Worm (Caenorhabditis elegans) whole organism, L4 larva: ENCODE measurements around the gene T27E4.1.
A peak's percentile ranks its signal among the peaks of the same experiment; 100 is the strongest.

Experiments
- F37D6.2 ChIP-seq: sonication (generic microtip); optimal IDR thresholded peaks from 2 replicates; lab custom pipeline; 2016; ENCODE audit warnings: mild to moderate bottlenecking, missing genetic modification characterization, missing compliant biosample characterization
- F49E8.2 ChIP-seq: sonication (generic microtip); optimal IDR thresholded peaks from 2 replicates; lab custom pipeline; 2016; ENCODE audit warnings: missing compliant biosample characterization, mild to moderate bottlenecking, missing genetic modification characterization, borderline replicate concordance
- R02D3.7 ChIP-seq: fragments of 150-350 bp; sonication (generic microtip); optimal IDR thresholded peaks from 3 replicates; lab custom pipeline; 2014; ENCODE audit warnings: missing biosample characterization, missing genetic modification characterization
- Y48G9A.11 ChIP-seq: fragments of 200-800 bp; sonication (Bioruptor generic); IDR thresholded peaks from 2 replicates; pipeline ENCODE4 v1.3.6; 2022; ENCODE audit warnings: missing genetic modification reagents, missing genetic modification characterization, missing compliant biosample characterization
- ZK546.5 ChIP-seq, 2 experiments: sonication (generic microtip); optimal IDR thresholded peaks; 2 replicates each; lab custom pipeline; 2017; ENCODE audit warnings: missing biosample characterization in 2 of 2, missing genetic modification characterization in 2 of 2
- aha-1 ChIP-seq: fragments of 150-350 bp; peaks from one replicate; lab custom pipeline; 2014; ENCODE audit warnings: missing biosample characterization, missing genetic modification characterization
- arid-1 ChIP-seq: fragments of 200-800 bp; sonication (Bioruptor generic); conservative IDR thresholded peaks from 2 replicates; pipeline ENCODE4 v1.3.6; 2022; ENCODE audit warnings: missing genetic modification reagents, missing genetic modification characterization, missing compliant biosample characterization
- ceh-20 ChIP-seq: fragments of 200-800 bp; sonication (Bioruptor generic); IDR thresholded peaks from 2 replicates; pipeline ENCODE4 v1.3.6; 2022; ENCODE audit warnings: missing genetic modification reagents, missing genetic modification characterization, missing compliant biosample characterization
- ceh-28 ChIP-seq: fragments of 150-350 bp; optimal IDR thresholded peaks from 2 replicates; lab custom pipeline; 2014; ENCODE audit warnings: missing biosample characterization, missing genetic modification reagents, missing genetic modification characterization
- ces-1 ChIP-seq: fragments of 150-350 bp; sonication (generic microtip); optimal IDR thresholded peaks from 4 replicates; lab custom pipeline; 2014; ENCODE audit warnings: missing biosample characterization, missing genetic modification reagents, missing genetic modification characterization
- cey-2 ChIP-seq: sonication (generic microtip); optimal IDR thresholded peaks from 3 replicates; lab custom pipeline; 2017; ENCODE audit warnings: missing genetic modification characterization, mild to moderate bottlenecking, missing compliant biosample characterization, antibody characterized with exemption, borderline replicate concordance; ENCODE audit not compliant: insufficient read depth
- ctbp-1 ChIP-seq: fragments of 200-800 bp; sonication (Bioruptor generic); IDR thresholded peaks from 2 replicates; pipeline ENCODE4 v1.3.6; 2022; ENCODE audit warnings: missing genetic modification reagents, missing genetic modification characterization, missing compliant biosample characterization
- daf-12 ChIP-seq: fragments of 150-350 bp; optimal IDR thresholded peaks from 2 replicates; lab custom pipeline; 2014; ENCODE audit warnings: missing biosample characterization, missing genetic modification reagents, missing genetic modification characterization
- daf-16 ChIP-seq, 3 experiments: sonication (generic microtip); optimal IDR thresholded peaks; 2 replicates each; lab custom pipeline; 2016 to 2017; ENCODE audit warnings: missing genetic modification characterization in 3 of 3, missing genetic modification reagents in 3 of 3, mild to moderate bottlenecking in 2 of 3, missing compliant biosample characterization in 2 of 3, missing biosample characterization in 1 of 3, moderate library complexity in 1 of 3
- daf-8 ChIP-seq: fragments of 200-800 bp; sonication (Bioruptor generic); IDR thresholded peaks from 2 replicates; pipeline ENCODE4 v1.3.6; 2022; ENCODE audit warnings: missing genetic modification characterization, missing compliant biosample characterization
- dmd-6 ChIP-seq: fragments of 200-800 bp; sonication (Bioruptor generic); IDR thresholded peaks from 2 replicates; pipeline ENCODE4 v1.3.6; 2022; ENCODE audit warnings: missing genetic modification reagents, missing genetic modification characterization, missing compliant biosample characterization
- egl-27 ChIP-seq: sonication (generic microtip); optimal IDR thresholded peaks from 3 replicates; lab custom pipeline; 2017; ENCODE audit warnings: missing biosample characterization, missing genetic modification reagents, missing genetic modification characterization
- egl-43 ChIP-seq: fragments of 200-800 bp; sonication (Bioruptor generic); IDR thresholded peaks from 2 replicates; pipeline ENCODE4 v1.3.6; 2022; ENCODE audit warnings: missing genetic modification reagents, missing genetic modification characterization, missing compliant biosample characterization
- fkh-10 ChIP-seq: fragments of 150-350 bp; optimal IDR thresholded peaks from 2 replicates; lab custom pipeline; 2014; ENCODE audit warnings: missing biosample characterization, missing genetic modification reagents, missing genetic modification characterization
- hlh-11 ChIP-seq: fragments of 200-800 bp; sonication (Bioruptor generic); optimal IDR thresholded peaks from 2 replicates; lab custom pipeline; 2018; ENCODE audit warnings: mild to moderate bottlenecking, missing genetic modification characterization, missing compliant biosample characterization
- hlh-30 ChIP-seq: sonication (generic microtip); optimal IDR thresholded peaks from 2 replicates; lab custom pipeline; 2017; ENCODE audit warnings: antibody characterized with exemption, mild to moderate bottlenecking, missing genetic modification characterization, missing compliant biosample characterization; ENCODE audit not compliant: insufficient read depth
- hmg-1.1 ChIP-seq: fragments of 200-800 bp; sonication (Bioruptor generic); IDR thresholded peaks from 2 replicates; pipeline ENCODE4 v1.3.6; 2022; ENCODE audit warnings: missing genetic modification reagents, missing genetic modification characterization, missing compliant biosample characterization
- lin-1 ChIP-seq: fragments of 200-800 bp; sonication (Bioruptor generic); IDR thresholded peaks from 2 replicates; pipeline ENCODE4 v1.3.6; 2022; ENCODE audit warnings: missing genetic modification reagents, missing genetic modification characterization, missing compliant biosample characterization
- lin-15B ChIP-seq: fragments of 150-350 bp; sonication (generic microtip); optimal IDR thresholded peaks from 3 replicates; lab custom pipeline; 2014; ENCODE audit warnings: missing biosample characterization, missing genetic modification characterization
- lin-38 ChIP-seq: fragments of 200-800 bp; sonication (Bioruptor generic); IDR thresholded peaks from 2 replicates; pipeline ENCODE4 v1.3.6; 2022; ENCODE audit warnings: missing genetic modification reagents, missing genetic modification characterization, missing compliant biosample characterization
- lin-39 ChIP-seq: fragments of 150-350 bp; optimal IDR thresholded peaks from 2 replicates; lab custom pipeline; 2014; ENCODE audit warnings: missing biosample characterization, missing genetic modification reagents, missing genetic modification characterization
- lir-3 ChIP-seq: sonication (generic microtip); optimal IDR thresholded peaks from 2 replicates; lab custom pipeline; 2016; ENCODE audit warnings: mild to moderate bottlenecking, missing genetic modification characterization, missing compliant biosample characterization
- madf-5 ChIP-seq, 2 experiments: fragments of 200-800 bp; sonication (Bioruptor generic); IDR thresholded peaks; 2 replicates each; pipeline ENCODE4 v1.3.6; 2022; ENCODE audit warnings: missing compliant biosample characterization in 2 of 2, missing genetic modification characterization in 2 of 2
- mdl-1 ChIP-seq, 2 experiments: fragments of 150-350 bp in 1 of 2; sonication (generic microtip) in 1 of 2; optimal IDR thresholded peaks; 2 replicates each; lab custom pipeline; 2014 to 2017; ENCODE audit warnings: missing biosample characterization in 2 of 2, missing genetic modification characterization in 2 of 2
- mdt-29 ChIP-seq: fragments of 200-800 bp; sonication (Bioruptor generic); IDR thresholded peaks from 2 replicates; pipeline ENCODE4 v1.3.6; 2022; ENCODE audit warnings: missing genetic modification reagents, missing genetic modification characterization, missing compliant biosample characterization
- mes-2 ChIP-seq: sonication (generic microtip); optimal IDR thresholded peaks from 2 replicates; lab custom pipeline; 2016; ENCODE audit warnings: missing genotype, mild to moderate bottlenecking, missing genetic modification characterization, missing compliant biosample characterization; ENCODE audit not compliant: poor library complexity, severe bottlenecking
- mxl-2 ChIP-seq: fragments of 200-800 bp; sonication (Bioruptor generic); conservative IDR thresholded peaks from 2 replicates; pipeline ENCODE4 v1.3.6; 2022; ENCODE audit warnings: missing genetic modification reagents, missing genetic modification characterization, missing compliant biosample characterization
- mxl-3 ChIP-seq: fragments of 200-800 bp; sonication (Bioruptor generic); optimal IDR thresholded peaks from 2 replicates; lab custom pipeline; 2018; ENCODE audit warnings: mild to moderate bottlenecking, missing genetic modification characterization, missing compliant biosample characterization
- nhr-10 ChIP-seq: fragments of 150-350 bp; optimal IDR thresholded peaks from 2 replicates; lab custom pipeline; 2014; ENCODE audit warnings: missing biosample characterization, missing genetic modification characterization
- nhr-11 ChIP-seq: fragments of 150-350 bp; optimal IDR thresholded peaks from 2 replicates; lab custom pipeline; 2014; ENCODE audit warnings: missing biosample characterization, missing genetic modification characterization
- nhr-42 ChIP-seq: fragments of 200-800 bp; sonication (Bioruptor generic); IDR thresholded peaks from 2 replicates; pipeline ENCODE4 v1.3.6; 2022; ENCODE audit warnings: missing genetic modification characterization, missing compliant biosample characterization
- nhr-48 ChIP-seq: sonication (generic microtip); optimal IDR thresholded peaks from 2 replicates; lab custom pipeline; 2016; ENCODE audit warnings: mild to moderate bottlenecking, missing genetic modification characterization, missing compliant biosample characterization
- nhr-77 ChIP-seq: fragments of 150-350 bp; optimal IDR thresholded peaks from 2 replicates; lab custom pipeline; 2014; ENCODE audit warnings: missing biosample characterization, missing genetic modification characterization
- pha-4 ChIP-seq, 2 experiments: fragments of 150-350 bp in 1 of 2; fragments of 200-800 bp in 1 of 2; sonication (Bioruptor generic) in 1 of 2; IDR thresholded peaks in 1 of 2; optimal IDR thresholded peaks in 1 of 2; 2 replicates each; pipeline versions ENCODE4 v1.3.6 to Lab custom; 2014 to 2022; ENCODE audit warnings: missing genetic modification characterization in 2 of 2, missing genetic modification reagents in 2 of 2, missing biosample characterization in 1 of 2, missing compliant biosample characterization in 1 of 2
- pqm-1 ChIP-seq: sonication (generic microtip); optimal IDR thresholded peaks from 2 replicates; lab custom pipeline; 2017; ENCODE audit warnings: missing biosample characterization, missing genetic modification characterization
- saeg-2 ChIP-seq: fragments of 200-800 bp; sonication (Bioruptor generic); IDR thresholded peaks from 2 replicates; pipeline ENCODE4 v1.3.6; 2022; ENCODE audit warnings: missing genetic modification reagents, missing genetic modification characterization, missing compliant biosample characterization
- skn-1 ChIP-seq: fragments of 150-350 bp; optimal IDR thresholded peaks from 2 replicates; lab custom pipeline; 2014; ENCODE audit warnings: missing biosample characterization, missing genetic modification characterization
- snpc-1.2 ChIP-seq: fragments of 200-800 bp; sonication (Bioruptor generic); IDR thresholded peaks from 2 replicates; pipeline ENCODE4 v1.3.6; 2022; ENCODE audit warnings: missing genetic modification reagents, missing genetic modification characterization, missing compliant biosample characterization
- snpc-4 ChIP-seq: fragments of 150-350 bp; optimal IDR thresholded peaks from 2 replicates; lab custom pipeline; 2014; ENCODE audit warnings: missing biosample characterization, missing genetic modification characterization
- spr-1 ChIP-seq: sonication (generic microtip); optimal IDR thresholded peaks from 2 replicates; lab custom pipeline; 2016; ENCODE audit warnings: mild to moderate bottlenecking, missing genetic modification characterization, missing compliant biosample characterization
- unc-39 ChIP-seq: sonication (generic microtip); optimal IDR thresholded peaks from 2 replicates; lab custom pipeline; 2017; ENCODE audit warnings: missing biosample characterization, missing genetic modification characterization
- unc-62 ChIP-seq, 3 experiments: fragments of 150-350 bp in 1 of 3; sonication (generic microtip); optimal IDR thresholded peaks in 2 of 3; peaks in 1 of 3; 1 replicate in 1 of 3; 2 replicates in 2 of 3; lab custom pipeline; 2014 to 2017; ENCODE audit warnings: missing biosample characterization in 3 of 3, missing genetic modification characterization in 3 of 3, missing genetic modification reagents in 3 of 3, missing genotype in 1 of 3
- zfp-2 ChIP-seq: sonication (generic microtip); optimal IDR thresholded peaks from 2 replicates; lab custom pipeline; 2016; ENCODE audit warnings: mild to moderate bottlenecking, missing genetic modification characterization, missing compliant biosample characterization
- zip-2 ChIP-seq: fragments of 150-350 bp; optimal IDR thresholded peaks from 2 replicates; lab custom pipeline; 2014; ENCODE audit warnings: missing biosample characterization, missing genetic modification characterization

T27E4.1 gene

ce11 chrV:9128562-9128961 lies 36.4 kb downstream of the T27E4.1 start:
- TF ChIP-seq daf-16 (GFP tag; optimal IDR thresholded peaks at IDR 0.05; lab: Kevin White, UChicago) (no peak), daf-16 (tag; optimal IDR thresholded peaks at IDR 0.05; lab: Kevin White, UChicago) (no peak), daf-8 (GFP tag; lab: Robert Waterston, UW) (no peak), fkh-10 (peak; percentile 15), nhr-42 (no peak), mes-2 (no peak), Y48G9A.11 (GFP tag; lab: Robert Waterston, UW) (no peak), nhr-48 (peak; percentile 41), ces-1 (peak; percentile 44), pqm-1 (no peak), hmg-1.1 (GFP tag; lab: Robert Waterston, UW) (peak; percentile 69), mdl-1 (tag; optimal IDR thresholded peaks at IDR 0.05; lab: Kevin White, UChicago) (peak; percentile 64 to 93), skn-1 (tag; lab: Kevin White, UChicago) (no peak), nhr-11 (tag; lab: Kevin White, UChicago) (peak; percentile 84), mxl-2 (GFP tag; lab: Robert Waterston, UW) (no peak), ctbp-1 (GFP tag; lab: Robert Waterston, UW) (peak; percentile 70; the same call in 1 of the 2 replicates), snpc-1.2 (peak; percentile 45; the same call in 1 of the 2 replicates), snpc-4 (tag; lab: Kevin White, UChicago) (no peak), hlh-11 (tag; lab: Kevin White, UChicago) (no peak), F49E8.2 (no peak), mdt-29 (no peak), lin-39 (no peak), lin-38 (GFP tag; lab: Robert Waterston, UW) (no peak), saeg-2 (GFP tag; lab: Robert Waterston, UW) (no peak), egl-43 (GFP tag; lab: Robert Waterston, UW) (no peak), nhr-77 (tag; lab: Kevin White, UChicago) (no peak), madf-5 (GFP tag; IDR thresholded peaks at IDR 0.05; lab: Robert Waterston, UW) (no peak), hlh-30 (peak; percentile 86), nhr-10 (tag; lab: Kevin White, UChicago) (no peak), lin-1 (GFP tag; lab: Robert Waterston, UW) (no peak), spr-1 (tag; lab: Kevin White, UChicago) (no peak), unc-62 (GFP tag; optimal IDR thresholded peaks at IDR 0.05 in 1 of 2; lab: Kevin White, UChicago) (no peak), unc-62 (tag; optimal IDR thresholded peaks at IDR 0.05; lab: Kevin White, UChicago) (no peak), dmd-6 (GFP tag; lab: Robert Waterston, UW) (peak; percentile 41; the same call in 1 of the 2 replicates), F37D6.2 (peak; percentile 11), mxl-3 (peak; percentile 77), aha-1 (tag; lab: Kevin White, UChicago) (no peak)

- TF ChIP-seq nhr-77 (tag; lab: Kevin White, UChicago), result no peak
- no peak for TF ChIP-seq mes-2
- no peak for TF ChIP-seq nhr-48
- no peak for TF ChIP-seq ctbp-1 (GFP tag; lab: Robert Waterston, UW)
- TF ChIP-seq ceh-28, result no peak
These were observed 38.6 kb downstream of the T27E4.1 start, which contains the start of gene F21C10.19 for ce11 chrV:9130766-9131165. TSS of gene F21C10.19 (plus strand) at chrV:9131066.

ce11 chrV:9132043-9132442 lies 39.9 kb downstream of the T27E4.1 start, which contains the start of gene F21C10.1:
TSS of gene F21C10.1 (plus strand) at chrV:9132343.
- TF ChIP-seq ceh-20 (GFP tag; lab: Robert Waterston, UW), result no peak
- TF ChIP-seq cey-2 (tag; lab: Kevin White, UChicago), result no peak
- no peak for TF ChIP-seq zip-2 (tag; lab: Kevin White, UChicago)
- TF ChIP-seq mxl-3, result no peak
- TF ChIP-seq nhr-11 (tag; lab: Kevin White, UChicago), result no peak
- no peak for TF ChIP-seq daf-12 (tag; lab: Kevin White, UChicago)
- TF ChIP-seq ZK546.5 (tag; optimal IDR thresholded peaks at IDR 0.05; lab: Kevin White, UChicago), result no peak
- no peak for TF ChIP-seq egl-27
- no peak for TF ChIP-seq lin-15B (tag; lab: Kevin White, UChicago)
- TF ChIP-seq R02D3.7 (tag; lab: Kevin White, UChicago), result no peak
- TF ChIP-seq unc-62 (GFP tag; optimal IDR thresholded peaks at IDR 0.05 in 1 of 2; lab: Kevin White, UChicago), result no peak
- no peak for TF ChIP-seq unc-62 (tag; optimal IDR thresholded peaks at IDR 0.05; lab: Kevin White, UChicago)
- no peak for TF ChIP-seq unc-39 (tag; lab: Kevin White, UChicago)
- no peak for TF ChIP-seq pha-4 (GFP tag; IDR thresholded peaks at IDR 0.05; lab: Robert Waterston, UW)
- no peak for TF ChIP-seq pha-4 (tag; optimal IDR thresholded peaks at IDR 0.05; lab: Kevin White, UChicago)
- no peak for TF ChIP-seq arid-1 (GFP tag; lab: Robert Waterston, UW)
- no peak for TF ChIP-seq lir-3
- TF ChIP-seq zfp-2 (tag; lab: Kevin White, UChicago), result no peak
